Worm (Caenorhabditis elegans) whole organism, L1 larva: Measurements from ENCODE around the gene hal-3.

Experiments
- C16A3.4 ChIP-seq: fragments of 150-350 bp; optimal IDR thresholded peaks from 2 replicates; lab custom pipeline; 2014; ENCODE audit warnings: missing biosample characterization, missing genetic modification characterization
- C34B4.2 ChIP-seq: sonication (generic microtip); optimal IDR thresholded peaks from 2 replicates; lab custom pipeline; 2017; ENCODE audit warnings: mild to moderate bottlenecking, missing genetic modification characterization, missing compliant biosample characterization
- F16B12.6 ChIP-seq: fragments of 150-350 bp; optimal IDR thresholded peaks from 2 replicates; lab custom pipeline; 2014; ENCODE audit warnings: missing biosample characterization, missing genetic modification characterization
- Y116A8C.19 ChIP-seq: sonication (generic microtip); optimal IDR thresholded peaks from 2 replicates; lab custom pipeline; 2016; ENCODE audit warnings: missing compliant biosample characterization, missing genetic modification characterization, borderline replicate concordance
- aly-2 ChIP-seq: fragments of 150-350 bp; optimal IDR thresholded peaks from 2 replicates; lab custom pipeline; 2014; ENCODE audit warnings: missing biosample characterization, missing genetic modification characterization
- ama-1 ChIP-seq: fragments of 150-350 bp; optimal IDR thresholded peaks from 2 replicates; lab custom pipeline; 2014
- ceh-8 ChIP-seq: fragments of 200-800 bp; sonication (Bioruptor generic); optimal IDR thresholded peaks from 2 replicates; lab custom pipeline; 2018; ENCODE audit warnings: mild to moderate bottlenecking, missing genetic modification characterization, moderate library complexity, missing compliant biosample characterization
- ceh-82 ChIP-seq, 3 experiments: fragments of 150-350 bp in 1 of 3; sonication (generic microtip) in 2 of 3; optimal IDR thresholded peaks; 2 replicates each; lab custom pipeline; 2014 to 2017; ENCODE audit warnings: missing biosample characterization in 3 of 3, missing genetic modification characterization in 3 of 3
- dpl-1 ChIP-seq, 3 experiments: fragments of 150-350 bp in 2 of 3; sonication (generic microtip) in 1 of 3; optimal IDR thresholded peaks; 2 replicates each; lab custom pipeline; 2014 to 2017; ENCODE audit warnings: missing biosample characterization in 3 of 3, missing genetic modification characterization in 3 of 3, missing genetic modification reagents in 3 of 3
- dsc-1 ChIP-seq: sonication (generic microtip); optimal IDR thresholded peaks from 2 replicates; lab custom pipeline; 2016; ENCODE audit warnings: mild to moderate bottlenecking, missing genetic modification characterization, missing compliant biosample characterization
- efl-1 ChIP-seq, 4 experiments: fragments of 150-350 bp; optimal IDR thresholded peaks in 3 of 4; peaks in 1 of 4; 1 replicate in 1 of 4; 2 replicates in 3 of 4; lab custom pipeline; 2014; ENCODE audit warnings: missing biosample characterization in 2 of 4, missing genetic modification characterization in 2 of 4, missing genetic modification reagents in 2 of 4
- egl-13 ChIP-seq: sonication (generic microtip); optimal IDR thresholded peaks from 2 replicates; lab custom pipeline; 2016; ENCODE audit warnings: missing genotype, missing genetic modification reagents, missing genetic modification characterization, missing compliant biosample characterization
- elt-3 ChIP-seq, 6 experiments: fragments of 150-350 bp in 1 of 6; sonication (generic microtip); optimal IDR thresholded peaks; 2 replicates each; lab custom pipeline; 2017 to 2018; ENCODE audit warnings: missing biosample characterization in 6 of 6, missing genetic modification characterization in 6 of 6, inconsistent platforms in 1 of 6
- ets-5 ChIP-seq: fragments of 200-800 bp; sonication (Bioruptor generic); IDR thresholded peaks from 2 replicates; pipeline ENCODE4 v1.3.6; 2022; ENCODE audit warnings: missing genetic modification characterization, missing compliant biosample characterization
- fkh-8 ChIP-seq: sonication (generic microtip); optimal IDR thresholded peaks from 2 replicates; lab custom pipeline; 2016; ENCODE audit warnings: mild to moderate bottlenecking, missing genetic modification characterization, missing compliant biosample characterization
- grh-1 ChIP-seq: fragments of 200-800 bp; sonication (Bioruptor generic); IDR thresholded peaks from 2 replicates; pipeline ENCODE4 v1.3.6; 2022; ENCODE audit warnings: missing genetic modification reagents, missing genetic modification characterization, missing compliant biosample characterization
- hpl-2 ChIP-seq: fragments of 150-350 bp; optimal IDR thresholded peaks from 2 replicates; lab custom pipeline; 2014; ENCODE audit warnings: missing biosample characterization, missing genetic modification reagents, missing genetic modification characterization
- isw-1 ChIP-seq: fragments of 200-800 bp; sonication (Bioruptor generic); IDR thresholded peaks from 2 replicates; pipeline ENCODE4 v1.3.6; 2022; ENCODE audit warnings: missing genetic modification characterization, missing compliant biosample characterization
- jun-1 ChIP-seq: fragments of 150-350 bp; optimal IDR thresholded peaks from 2 replicates; lab custom pipeline; 2014; ENCODE audit warnings: missing biosample characterization, missing genetic modification reagents, missing genetic modification characterization
- lin-13 ChIP-seq: fragments of 150-350 bp; optimal IDR thresholded peaks from 2 replicates; lab custom pipeline; 2014; ENCODE audit warnings: missing biosample characterization, missing genetic modification reagents, missing genetic modification characterization
- lin-14 ChIP-seq: fragments of 200-800 bp; sonication (Bioruptor generic); optimal IDR thresholded peaks from 2 replicates; lab custom pipeline; 2018; ENCODE audit warnings: mild to moderate bottlenecking, missing genetic modification characterization, moderate library complexity, missing compliant biosample characterization
- lin-35 ChIP-seq, 2 experiments: fragments of 150-350 bp; optimal IDR thresholded peaks; 2 replicates each; lab custom pipeline; 2014; ENCODE audit warnings: missing biosample characterization in 2 of 2, missing genetic modification characterization in 2 of 2, missing genetic modification reagents in 2 of 2
- lsy-2 ChIP-seq, 2 experiments: fragments of 150-350 bp; optimal IDR thresholded peaks; 2 replicates each; lab custom pipeline; 2014; ENCODE audit warnings: missing biosample characterization in 2 of 2, missing genetic modification characterization in 2 of 2
- mab-9 ChIP-seq: fragments of 200-800 bp; sonication (Bioruptor generic); IDR thresholded peaks from 2 replicates; pipeline ENCODE4 v1.3.6; 2022; ENCODE audit warnings: missing genetic modification reagents, missing genetic modification characterization, missing compliant biosample characterization
- mep-1 ChIP-seq: fragments of 150-350 bp; optimal IDR thresholded peaks from 2 replicates; lab custom pipeline; 2014; ENCODE audit warnings: missing biosample characterization, missing genetic modification characterization
- nhr-12 ChIP-seq: sonication (generic microtip); optimal IDR thresholded peaks from 2 replicates; lab custom pipeline; 2017; ENCODE audit warnings: missing biosample characterization, missing genetic modification characterization
- nhr-20 ChIP-seq: sonication (generic microtip); optimal IDR thresholded peaks from 2 replicates; lab custom pipeline; 2016; ENCODE audit warnings: mild to moderate bottlenecking, missing genetic modification characterization, missing compliant biosample characterization
- nhr-28 ChIP-seq: fragments of 150-350 bp; optimal IDR thresholded peaks from 2 replicates; lab custom pipeline; 2014; ENCODE audit warnings: missing biosample characterization, missing genetic modification characterization
- nhr-84 ChIP-seq: sonication (generic microtip); optimal IDR thresholded peaks from 2 replicates; lab custom pipeline; 2017; ENCODE audit warnings: missing biosample characterization, missing genetic modification characterization
- nhr-85 ChIP-seq: sonication (generic microtip); peaks from one replicate; lab custom pipeline; 2016; ENCODE audit warnings: missing genetic modification characterization, inconsistent platforms, missing compliant biosample characterization
- pag-3 ChIP-seq: sonication (generic microtip); optimal IDR thresholded peaks from 2 replicates; lab custom pipeline; 2017; ENCODE audit warnings: missing genetic modification characterization, mild to moderate bottlenecking, missing compliant biosample characterization, antibody characterized with exemption, borderline replicate concordance; ENCODE audit not compliant: insufficient read depth
- pax-3 ChIP-seq: fragments of 200-800 bp; sonication (Bioruptor generic); optimal IDR thresholded peaks from 2 replicates; lab custom pipeline; 2018; ENCODE audit warnings: mild to moderate bottlenecking, missing genetic modification characterization, moderate library complexity, missing compliant biosample characterization
- pqm-1 ChIP-seq: sonication (generic microtip); optimal IDR thresholded peaks from 3 replicates; lab custom pipeline; 2017; ENCODE audit warnings: missing biosample characterization, missing genetic modification characterization
- rnt-1 ChIP-seq: sonication (generic microtip); optimal IDR thresholded peaks from 2 replicates; lab custom pipeline; 2016; ENCODE audit warnings: mild to moderate bottlenecking, missing genetic modification characterization, moderate library complexity, missing compliant biosample characterization
- skn-1 ChIP-seq: fragments of 150-350 bp; optimal IDR thresholded peaks from 2 replicates; lab custom pipeline; 2014; ENCODE audit warnings: missing biosample characterization, missing genetic modification characterization
- sup-37 ChIP-seq: fragments of 200-800 bp; sonication (Bioruptor generic); optimal IDR thresholded peaks from 2 replicates; lab custom pipeline; 2018; ENCODE audit warnings: mild to moderate bottlenecking, missing genetic modification characterization, missing compliant biosample characterization
- swsn-7 ChIP-seq: sonication (generic microtip); optimal IDR thresholded peaks from 2 replicates; lab custom pipeline; 2016; ENCODE audit warnings: missing genetic modification characterization, missing compliant biosample characterization
- unc-130 ChIP-seq: fragments of 150-350 bp; optimal IDR thresholded peaks from 2 replicates; lab custom pipeline; 2017; ENCODE audit warnings: missing biosample characterization, missing genetic modification characterization, inconsistent platforms
- unc-62 ChIP-seq: fragments of 150-350 bp; optimal IDR thresholded peaks from 2 replicates; lab custom pipeline; 2014; ENCODE audit warnings: missing biosample characterization, missing genetic modification reagents, missing genetic modification characterization
- xbp-1 ChIP-seq: sonication (generic microtip); optimal IDR thresholded peaks from 2 replicates; lab custom pipeline; 2016; ENCODE audit warnings: missing genetic modification characterization, missing compliant biosample characterization
- zag-1 ChIP-seq: fragments of 150-350 bp; optimal IDR thresholded peaks from 2 replicates; lab custom pipeline; 2014; ENCODE audit warnings: missing biosample characterization, missing genetic modification characterization
- zip-4 ChIP-seq: fragments of 200-800 bp; sonication (Bioruptor generic); optimal IDR thresholded peaks from 2 replicates; lab custom pipeline; 2018; ENCODE audit warnings: mild to moderate bottlenecking, missing genetic modification characterization, moderate library complexity, missing compliant biosample characterization
- ztf-11 ChIP-seq, 2 experiments: sonication (generic microtip); optimal IDR thresholded peaks; 2 replicates each; lab custom pipeline; 2016 to 2017; ENCODE audit warnings: missing genetic modification characterization in 2 of 2, missing biosample characterization in 1 of 2, missing compliant biosample characterization in 1 of 2
- ztf-4 ChIP-seq: fragments of 150-350 bp; optimal IDR thresholded peaks from 2 replicates; lab custom pipeline; 2014; ENCODE audit warnings: missing biosample characterization, missing genetic modification characterization

Gene hal-3

ce11 chrII:9652919-9653318 lies 36.0 kb upstream of the hal-3 start, which contains the start of gene ZK1307.3:
ZK1307.3 (minus strand) TSS chrII:9653019.
- TF ChIP-seq unc-62 (GFP tag; lab: Kevin White, UChicago) (no peak), nhr-28 (no peak), lsy-2 (tag; optimal IDR thresholded peaks at IDR 0.05; lab: Kevin White, UChicago) (no peak), lin-13 (GFP tag; lab: Kevin White, UChicago) (no peak), ztf-4 (tag; lab: Kevin White, UChicago) (no peak), dpl-1 (GFP tag; optimal IDR thresholded peaks at IDR 0.05; lab: Kevin White, UChicago) (no peak), egl-13 (tag; lab: Kevin White, UChicago) (no peak), ceh-8 (no peak), mab-9 (GFP tag; lab: Robert Waterston, UW) (no peak), nhr-85 (tag; lab: Kevin White, UChicago) (no peak)

ce11 chrII:9651700-9652099 lies 34.8 kb upstream of the hal-3 start, which contains the start of gene ZK1307.4:
ZK1307.4 (minus strand) TSS chrII:9651800.
- TF ChIP-seq elt-3 (tag; optimal IDR thresholded peaks at IDR 0.05; lab: Kevin White, UChicago) (no peak), pag-3 (tag; lab: Kevin White, UChicago) (no peak), aly-2 (no peak), F16B12.6 (tag; lab: Kevin White, UChicago) (no peak), dsc-1 (tag; lab: Kevin White, UChicago) (no peak), Y116A8C.19 (no peak), C34B4.2 (no peak), zag-1 (tag; lab: Kevin White, UChicago) (no peak), lin-13 (GFP tag; lab: Kevin White, UChicago) (no peak), ceh-82 (tag; optimal IDR thresholded peaks at IDR 0.05; lab: Kevin White, UChicago) (no peak), xbp-1 (tag; lab: Kevin White, UChicago) (no peak)

- TF ChIP-seq ama-1 (lab: Kevin White, UChicago) (no peak), lsy-2 (tag; optimal IDR thresholded peaks at IDR 0.05; lab: Kevin White, UChicago) (no peak), swsn-7 (tag; lab: Kevin White, UChicago) (no peak), F16B12.6 (tag; lab: Kevin White, UChicago) (no peak), grh-1 (GFP tag; lab: Robert Waterston, UW) (no peak)
Measured at ce11 chrII:9649191-9649590, 32.3 kb upstream of the hal-3 start, which contains the start of gene ZK1307.9. ZK1307.9 (plus strand) TSS chrII:9649491.

- peak in 1 of 2 experiments; percentile 14 for TF ChIP-seq lin-35 (GFP tag; optimal IDR thresholded peaks at IDR 0.05; lab: Kevin White, UChicago)
- no peak for TF ChIP-seq C16A3.4 (tag; lab: Kevin White, UChicago)
- TF ChIP-seq rnt-1, result peak; percentile 5
- TF ChIP-seq hpl-2 (GFP tag; lab: Kevin White, UChicago), result no peak
- no peak for TF ChIP-seq nhr-12
- TF ChIP-seq F16B12.6 (tag; lab: Kevin White, UChicago), result no peak
- peak in 1 of 2 experiments; percentile 21 for TF ChIP-seq efl-1 (optimal IDR thresholded peaks at IDR 0.05; lab: Kevin White, UChicago)
- peak; percentile 7 to 70 for TF ChIP-seq efl-1 (GFP tag; optimal IDR thresholded peaks at IDR 0.05 in 1 of 2; lab: Kevin White, UChicago)
- TF ChIP-seq mep-1 (tag; lab: Kevin White, UChicago), result peak; percentile 7
- TF ChIP-seq skn-1, result peak; percentile 33
- no peak for TF ChIP-seq ztf-11 (tag; optimal IDR thresholded peaks at IDR 0.05; lab: Kevin White, UChicago)
- peak; percentile 24 for TF ChIP-seq xbp-1 (tag; lab: Kevin White, UChicago)
- no peak for TF ChIP-seq zip-4 (GFP tag; lab: Kevin White, UChicago)
- TF ChIP-seq zag-1 (tag; lab: Kevin White, UChicago), result no peak
- TF ChIP-seq nhr-20 (tag; lab: Kevin White, UChicago), result peak; percentile 39
- no peak for TF ChIP-seq isw-1 (GFP tag; lab: Robert Waterston, UW)
- TF ChIP-seq fkh-8 (tag; lab: Kevin White, UChicago), result no peak
- peak; percentile 62 for TF ChIP-seq lin-14 (GFP tag; lab: Kevin White, UChicago)
- TF ChIP-seq nhr-84, result no peak
- TF ChIP-seq swsn-7 (tag; lab: Kevin White, UChicago), result no peak
- TF ChIP-seq jun-1 (tag; lab: Kevin White, UChicago), result no peak
- TF ChIP-seq sup-37 (GFP tag; lab: Kevin White, UChicago), result no peak
- no peak for TF ChIP-seq pqm-1
- TF ChIP-seq nhr-85 (tag; lab: Kevin White, UChicago), result peak; percentile 65
- TF ChIP-seq ets-5, result no peak
- no peak for TF ChIP-seq unc-130 (tag; lab: Kevin White, UChicago)
- TF ChIP-seq pax-3 (tag; lab: Kevin White, UChicago), result no peak
- TF ChIP-seq ceh-82 (tag; optimal IDR thresholded peaks at IDR 0.05; lab: Kevin White, UChicago), result peak in 1 of 3 experiments; percentile 6
Measured at ce11 chrII:9646928-9647838, 30.3 kb upstream of the hal-3 start, which contains the start of gene sqv-8. sqv-8 (plus strand) TSS chrII:9646978.
